Fruit fly (Drosophila melanogaster) whole organism, prepupa: ENCODE data around the gene Cpr65Ax1.
"Not testable (repeated sequence)": the region's sequence is repeated elsewhere in the genome, so short reads cannot be mapped to it uniquely, and the experiment has no call there.

Experiments
- CG10631 ChIP-seq: fragments of 200-800 bp; sonication (Bioruptor generic); optimal IDR thresholded peaks from 2 replicates; lab custom pipeline; 2016; ENCODE audit warnings: missing biosample characterization, missing genetic modification characterization
- CG3919 ChIP-seq: fragments of 200-800 bp; sonication (Bioruptor generic); optimal IDR thresholded peaks from 3 replicates; lab custom pipeline; 2016; ENCODE audit warnings: missing biosample characterization, missing genetic modification characterization
- CG6163 ChIP-seq: fragments of 200-800 bp; sonication (Bioruptor generic); IDR thresholded peaks from 3 replicates; pipeline ENCODE4 v1.3.6; 2022; ENCODE audit warnings: missing biosample characterization, missing genetic modification characterization
- CG8632 ChIP-seq: fragments of 200-800 bp; sonication (Bioruptor generic); optimal IDR thresholded peaks from 3 replicates; lab custom pipeline; 2016; ENCODE audit warnings: missing biosample characterization, missing genetic modification characterization
- Hr39 ChIP-seq: fragments of 200-800 bp; sonication (Bioruptor generic); optimal IDR thresholded peaks from 2 replicates; lab custom pipeline; 2016; ENCODE audit warnings: missing biosample characterization, missing genetic modification characterization
- Lpt ChIP-seq: fragments of 200-800 bp; sonication (Bioruptor generic); optimal IDR thresholded peaks from 3 replicates; lab custom pipeline; 2016; ENCODE audit warnings: missing biosample characterization, missing genetic modification characterization
- net ChIP-seq: fragments of 200-800 bp; sonication (Bioruptor generic); optimal IDR thresholded peaks from 3 replicates; lab custom pipeline; 2016; ENCODE audit warnings: missing biosample characterization, missing genetic modification characterization

DNA sequence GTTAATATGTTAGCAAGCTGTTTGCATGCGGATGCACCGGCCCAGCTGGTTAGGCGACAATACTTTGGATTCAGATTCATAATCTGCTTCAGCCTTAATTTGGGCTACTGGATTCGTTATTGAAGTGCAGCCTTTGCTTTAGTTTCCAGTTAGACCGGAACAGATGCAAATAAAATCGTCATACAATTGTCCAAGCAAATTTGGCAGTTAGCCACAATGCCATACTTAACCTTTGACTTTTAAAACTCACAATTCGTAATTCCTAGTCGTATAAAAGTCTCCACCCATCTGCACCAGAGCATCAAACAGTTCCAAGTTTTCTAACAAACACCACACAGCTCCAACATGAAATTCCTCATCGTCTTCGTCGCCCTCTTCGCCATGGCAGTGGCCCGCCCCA lies 1.5 kb upstream of the Cpr65Ax1 start, which contains the start of gene Lcp65Ab1:
- not testable (repeated sequence) for TF ChIP-seq Hr39 (GFP tag; lab: Kevin White, UChicago); CG10631 (GFP tag; lab: Kevin White, UChicago); CG3919 (GFP tag; lab: Kevin White, UChicago); CG6163 (GFP tag; lab: Robert Waterston, UW); Lpt (GFP tag; lab: Kevin White, UChicago); net (GFP tag; lab: Kevin White, UChicago); CG8632 (GFP tag; lab: Kevin White, UChicago)
